Worm (Caenorhabditis elegans) whole organism, young adult: ENCODE data around the gene clec-175.
"Not testable (repeated sequence)": the region's sequence is repeated elsewhere in the genome, so short reads cannot be mapped to it uniquely, and the experiment has no call there.

ENCODE experiments used
- B0019.2 ChIP-seq: fragments of 200-800 bp; sonication (Bioruptor generic); conservative IDR thresholded peaks from 2 replicates; pipeline ENCODE4 v1.3.6; 2022; ENCODE audit warnings: missing genetic modification reagents, missing genetic modification characterization, missing compliant biosample characterization
- B0035.1 ChIP-seq: sonication (generic microtip); optimal IDR thresholded peaks from 2 replicates; lab custom pipeline; 2016; ENCODE audit warnings: missing genetic modification characterization, mild to moderate bottlenecking, missing compliant biosample characterization, missing genotype, missing genetic modification reagents
- F39B2.1 ChIP-seq: fragments of 200-800 bp; sonication (Bioruptor generic); IDR thresholded peaks from 2 replicates; pipeline ENCODE4 v1.3.6; 2022; ENCODE audit warnings: missing genetic modification reagents, missing genetic modification characterization, missing compliant biosample characterization
- F55B11.4 ChIP-seq: sonication (generic microtip); optimal IDR thresholded peaks from 2 replicates; lab custom pipeline; 2016; ENCODE audit warnings: missing compliant biosample characterization, missing genetic modification characterization, borderline replicate concordance; ENCODE audit not compliant: insufficient read depth
- Y79H2A.3 ChIP-seq: fragments of 200-800 bp; sonication (Bioruptor generic); conservative IDR thresholded peaks from 2 replicates; pipeline ENCODE4 v1.3.6; 2022; ENCODE audit warnings: missing genetic modification reagents, missing genetic modification characterization, missing compliant biosample characterization
- Y95B8A.8 ChIP-seq: fragments of 200-800 bp; sonication (Bioruptor generic); IDR thresholded peaks from 2 replicates; pipeline ENCODE4 v1.3.6; 2022; ENCODE audit warnings: missing genetic modification reagents, missing genetic modification characterization, missing compliant biosample characterization
- ama-1 ChIP-seq, 3 experiments: fragments of 150-350 bp in 1 of 3; sonication (generic microtip) in 2 of 3; optimal IDR thresholded peaks; 2 replicates each; lab custom pipeline; 2014 to 2018; ENCODE audit warnings: missing biosample characterization in 2 of 3, missing genetic modification characterization in 2 of 3, missing genetic modification reagents in 2 of 3
- aptf-3 ChIP-seq: fragments of 200-800 bp; sonication (Bioruptor generic); IDR thresholded peaks from 2 replicates; pipeline ENCODE4 v1.3.6; 2022; ENCODE audit warnings: missing genetic modification characterization, missing compliant biosample characterization
- athp-1 ChIP-seq: sonication (generic microtip); optimal IDR thresholded peaks from 2 replicates; lab custom pipeline; 2017; ENCODE audit warnings: mild to moderate bottlenecking, missing genetic modification characterization, missing compliant biosample characterization
- attf-5 ChIP-seq: fragments of 200-800 bp; sonication (Bioruptor generic); optimal IDR thresholded peaks from 2 replicates; lab custom pipeline; 2018; ENCODE audit warnings: mild to moderate bottlenecking, missing genetic modification characterization, missing compliant biosample characterization
- attf-6 ChIP-seq: fragments of 200-800 bp; sonication (Bioruptor generic); IDR thresholded peaks from 2 replicates; pipeline ENCODE4 v1.3.6; 2022; ENCODE audit warnings: missing genetic modification reagents, missing genetic modification characterization, missing compliant biosample characterization
- bed-1 ChIP-seq: fragments of 200-800 bp; sonication (Bioruptor generic); IDR thresholded peaks from 2 replicates; pipeline ENCODE4 v1.3.6; 2022; ENCODE audit warnings: missing genetic modification reagents, missing genetic modification characterization, missing compliant biosample characterization
- ceh-27 ChIP-seq: fragments of 200-800 bp; sonication (Bioruptor generic); optimal IDR thresholded peaks from 2 replicates; lab custom pipeline; 2018; ENCODE audit warnings: mild to moderate bottlenecking, missing genetic modification characterization, moderate library complexity, missing compliant biosample characterization
- ceh-40 ChIP-seq: fragments of 200-800 bp; sonication (Bioruptor generic); IDR thresholded peaks from 2 replicates; pipeline ENCODE4 v1.3.6; 2022; ENCODE audit warnings: missing genetic modification characterization, missing compliant biosample characterization
- ceh-58 ChIP-seq: fragments of 200-800 bp; sonication (Bioruptor generic); IDR thresholded peaks from 2 replicates; pipeline ENCODE4 v1.3.6; 2022; ENCODE audit warnings: missing genetic modification characterization, missing compliant biosample characterization
- ceh-91 ChIP-seq: fragments of 200-800 bp; sonication (Bioruptor generic); IDR thresholded peaks from 2 replicates; pipeline ENCODE4 v1.3.6; 2022; ENCODE audit warnings: missing genetic modification reagents, missing genetic modification characterization, missing compliant biosample characterization
- die-1 ChIP-seq: sonication (generic microtip); optimal IDR thresholded peaks from 2 replicates; lab custom pipeline; 2016; ENCODE audit warnings: missing genotype, mild to moderate bottlenecking, missing genetic modification characterization, missing compliant biosample characterization
- dox-1 ChIP-seq: fragments of 200-800 bp; sonication (Bioruptor generic); IDR thresholded peaks from 2 replicates; pipeline ENCODE4 v1.3.6; 2022; ENCODE audit warnings: missing genetic modification reagents, missing genetic modification characterization, missing compliant biosample characterization
- egl-44 ChIP-seq: fragments of 200-800 bp; sonication (Bioruptor generic); IDR thresholded peaks from 2 replicates; pipeline ENCODE4 v1.3.6; 2022; ENCODE audit warnings: missing genetic modification reagents, missing genetic modification characterization, missing compliant biosample characterization
- egrh-3 ChIP-seq: fragments of 200-800 bp; sonication (Bioruptor generic); IDR thresholded peaks from 2 replicates; pipeline ENCODE4 v1.3.6; 2022; ENCODE audit warnings: missing genetic modification reagents, missing genetic modification characterization, missing compliant biosample characterization
- ekl-4 ChIP-seq: fragments of 200-800 bp; sonication (Bioruptor generic); IDR thresholded peaks from 2 replicates; pipeline ENCODE4 v1.3.6; 2022; ENCODE audit warnings: missing genetic modification reagents, missing genetic modification characterization, missing compliant biosample characterization
- hmg-1.2 ChIP-seq: fragments of 200-800 bp; sonication (Bioruptor generic); IDR thresholded peaks from 2 replicates; pipeline ENCODE4 v1.3.6; 2022; ENCODE audit warnings: missing genetic modification reagents, missing genetic modification characterization, missing compliant biosample characterization
- hrde-1 ChIP-seq: sonication (generic microtip); optimal IDR thresholded peaks from 2 replicates; lab custom pipeline; 2016; ENCODE audit warnings: missing genetic modification characterization, mild to moderate bottlenecking, missing compliant biosample characterization, moderate library complexity, missing genotype, missing genetic modification reagents, borderline replicate concordance
- hsf-1 ChIP-seq: fragments of 200-800 bp; sonication (Bioruptor generic); IDR thresholded peaks from 2 replicates; pipeline ENCODE4 v1.3.6; 2022; ENCODE audit warnings: missing genetic modification reagents, missing genetic modification characterization, missing compliant biosample characterization
- lag-1 ChIP-seq: fragments of 200-800 bp; sonication (Bioruptor generic); IDR thresholded peaks from 2 replicates; pipeline ENCODE4 v1.3.6; 2022; ENCODE audit warnings: missing genetic modification reagents, missing genetic modification characterization, missing compliant biosample characterization
- let-607 ChIP-seq, 2 experiments: fragments of 200-800 bp in 1 of 2; sonication (Bioruptor generic) in 1 of 2; sonication (generic microtip) in 1 of 2; optimal IDR thresholded peaks; 2 replicates each; lab custom pipeline; 2016 to 2018; ENCODE audit warnings: mild to moderate bottlenecking in 2 of 2, missing compliant biosample characterization in 2 of 2, missing genetic modification characterization in 2 of 2, moderate library complexity in 2 of 2, missing genotype in 1 of 2
- lin-54 ChIP-seq: fragments of 200-800 bp; sonication (Bioruptor generic); optimal IDR thresholded peaks from 2 replicates; lab custom pipeline; 2018; ENCODE audit warnings: mild to moderate bottlenecking, missing genetic modification characterization, missing compliant biosample characterization
- lsl-1 ChIP-seq: fragments of 200-800 bp; sonication (Bioruptor generic); optimal IDR thresholded peaks from 2 replicates; lab custom pipeline; 2018; ENCODE audit warnings: mild to moderate bottlenecking, missing genetic modification characterization, moderate library complexity, missing compliant biosample characterization
- madf-10 ChIP-seq: sonication (generic microtip); optimal IDR thresholded peaks from 2 replicates; lab custom pipeline; 2016; ENCODE audit warnings: mild to moderate bottlenecking, missing genetic modification characterization, missing compliant biosample characterization
- madf-3 ChIP-seq: fragments of 200-800 bp; sonication (Bioruptor generic); IDR thresholded peaks from 2 replicates; pipeline ENCODE4 v1.3.6; 2022; ENCODE audit warnings: missing genetic modification reagents, missing genetic modification characterization, missing compliant biosample characterization
- mcd-1 ChIP-seq: fragments of 200-800 bp; sonication (Bioruptor generic); IDR thresholded peaks from 2 replicates; pipeline ENCODE4 v1.3.6; 2022; ENCODE audit warnings: missing genetic modification reagents, missing genetic modification characterization, missing compliant biosample characterization
- nfyb-1 ChIP-seq: fragments of 200-800 bp; sonication (Bioruptor generic); IDR thresholded peaks from 2 replicates; pipeline ENCODE4 v1.3.6; 2022; ENCODE audit warnings: missing genetic modification reagents, missing genetic modification characterization, missing compliant biosample characterization
- pbrm-1 ChIP-seq: fragments of 200-800 bp; sonication (Bioruptor generic); IDR thresholded peaks from 2 replicates; pipeline ENCODE4 v1.3.6; 2022; ENCODE audit warnings: missing genetic modification reagents, missing genetic modification characterization, missing compliant biosample characterization
- rcor-1 ChIP-seq: fragments of 200-800 bp; sonication (Bioruptor generic); IDR thresholded peaks from 2 replicates; pipeline ENCODE4 v1.3.6; 2022; ENCODE audit warnings: missing genetic modification reagents, missing genetic modification characterization, missing compliant biosample characterization
- rec-8 ChIP-seq, 2 experiments: sonication (generic microtip); optimal IDR thresholded peaks; 2 replicates each; lab custom pipeline; 2016; ENCODE audit warnings: mild to moderate bottlenecking in 2 of 2, missing genetic modification characterization in 2 of 2, missing genetic modification reagents in 2 of 2, missing genotype in 2 of 2, missing biosample characterization in 1 of 2, missing compliant biosample characterization in 1 of 2, moderate library complexity in 1 of 2
- repo-1 ChIP-seq: sonication (generic microtip); optimal IDR thresholded peaks from 2 replicates; lab custom pipeline; 2017; ENCODE audit warnings: mild to moderate bottlenecking, missing genetic modification characterization, missing compliant biosample characterization
- tbp1 ChIP-seq: fragments of 200-800 bp; sonication (Bioruptor generic); optimal IDR thresholded peaks from 2 replicates; lab custom pipeline; 2018; ENCODE audit warnings: mild to moderate bottlenecking, missing genetic modification characterization, missing compliant biosample characterization
- xnd-1 ChIP-seq: sonication (generic microtip); optimal IDR thresholded peaks from 2 replicates; lab custom pipeline; 2016; ENCODE audit warnings: missing genotype, missing genetic modification reagents, missing genetic modification characterization, missing compliant biosample characterization
- zfh-2 ChIP-seq: fragments of 200-800 bp; sonication (Bioruptor generic); conservative IDR thresholded peaks from 2 replicates; pipeline ENCODE4 v1.3.6; 2022; ENCODE audit warnings: missing genetic modification reagents, missing genetic modification characterization, missing compliant biosample characterization
- ztf-18 ChIP-seq: sonication (generic microtip); optimal IDR thresholded peaks from 2 replicates; lab custom pipeline; 2016; ENCODE audit warnings: missing genotype, mild to moderate bottlenecking, missing genetic modification characterization, missing compliant biosample characterization
- ztf-22 ChIP-seq: fragments of 200-800 bp; sonication (Bioruptor generic); optimal IDR thresholded peaks from 2 replicates; lab custom pipeline; 2018; ENCODE audit warnings: mild to moderate bottlenecking, missing genetic modification characterization, moderate library complexity, missing compliant biosample characterization
- ztf-25 ChIP-seq: fragments of 200-800 bp; sonication (Bioruptor generic); IDR thresholded peaks from 2 replicates; pipeline ENCODE4 v1.3.6; 2022; ENCODE audit warnings: missing genetic modification reagents, missing genetic modification characterization, missing compliant biosample characterization
- ztf-28 ChIP-seq: fragments of 200-800 bp; sonication (Bioruptor generic); IDR thresholded peaks from 2 replicates; pipeline ENCODE4 v1.3.6; 2022; ENCODE audit warnings: missing genetic modification reagents, missing genetic modification characterization, missing compliant biosample characterization

Gene clec-175

ce11 chrIV:4388854-4389253 lies 33.3 kb upstream of the clec-175 start (continued):
- TF ChIP-seq ekl-4 (GFP tag; lab: Robert Waterston, UW) (peak; percentile 74), Y79H2A.3 (GFP tag; lab: Robert Waterston, UW) (0 out of 2 replicates have a peak, but pooled peaks have one; percentile 22), madf-3 (GFP tag; lab: Robert Waterston, UW) (peak; percentile 91), xnd-1 (tag; lab: Kevin White, UChicago) (peak; percentile 25), nfyb-1 (GFP tag; lab: Robert Waterston, UW) (peak; percentile 74), ceh-91 (peak; percentile 21; the same call in 1 of the 2 replicates), rec-8 (tag; optimal IDR thresholded peaks at IDR 0.05; lab: Kevin White, UChicago) (peak in 1 of 2 experiments; percentile 54), mcd-1 (peak; percentile 71), hrde-1 (tag; lab: Kevin White, UChicago) (peak; percentile 95), repo-1 (tag; lab: Kevin White, UChicago) (peak; percentile 32), lin-54 (GFP tag; lab: Kevin White, UChicago) (peak; percentile 81), ceh-58 (GFP tag; lab: Robert Waterston, UW) (peak; percentile 82), ztf-18 (tag; lab: Kevin White, UChicago) (peak; percentile 51), rcor-1 (GFP tag; lab: Robert Waterston, UW) (peak; percentile 87; the same call in 1 of the 2 replicates), aptf-3 (0 out of 2 replicates have a peak, but pooled peaks have one; percentile 8), bed-1 (GFP tag; lab: Robert Waterston, UW) (peak; percentile 28; the same call in 1 of the 2 replicates), hmg-1.2 (GFP tag; lab: Robert Waterston, UW) (peak; percentile 56; the same call in 1 of the 2 replicates), ama-1 (GFP tag; optimal IDR thresholded peaks at IDR 0.05; lab: Kevin White, UChicago) (peak in 1 of 2 experiments; percentile 49), F39B2.1 (GFP tag; lab: Robert Waterston, UW) (peak; percentile 87; the same call in 1 of the 2 replicates), B0019.2 (GFP tag; lab: Robert Waterston, UW) (0 out of 2 replicates have a peak, but pooled peaks have one; percentile 13), pbrm-1 (GFP tag; lab: Robert Waterston, UW) (peak; percentile 57; the same call in 1 of the 2 replicates), hsf-1 (GFP tag; lab: Robert Waterston, UW) (peak; percentile 86), dox-1 (GFP tag; lab: Robert Waterston, UW) (peak; percentile 78), ztf-25 (GFP tag; lab: Robert Waterston, UW) (peak; percentile 73; the same call in 1 of the 2 replicates), athp-1 (peak; percentile 55), ceh-40 (peak; percentile 60; the same call in 1 of the 2 replicates), lsl-1 (peak; percentile 54), attf-6 (GFP tag; lab: Robert Waterston, UW) (peak; percentile 88), egl-44 (GFP tag; lab: Robert Waterston, UW) (peak; percentile 17; the same call in 1 of the 2 replicates), Y95B8A.8 (GFP tag; lab: Robert Waterston, UW) (peak; percentile 75), tbp1 (GFP tag; lab: Kevin White, UChicago) (peak; percentile 59)
- not testable (repeated sequence) for TF ChIP-seq ama-1 (optimal IDR thresholded peaks at IDR 0.05; lab: Kevin White, UChicago)

- TF ChIP-seq mcd-1 (0 out of 2 replicates have a peak, but pooled peaks have one; percentile 19), pbrm-1 (GFP tag; lab: Robert Waterston, UW) (0 out of 2 replicates have a peak, but pooled peaks have one; percentile 2), zfh-2 (GFP tag; lab: Robert Waterston, UW) (0 out of 2 replicates have a peak, but pooled peaks have one; percentile 8), egrh-3 (peak; percentile 79; the same call in 1 of the 2 replicates)
Measured at ce11 chrIV:4389427-4389826, 32.7 kb upstream of the clec-175 start.

DNA sequence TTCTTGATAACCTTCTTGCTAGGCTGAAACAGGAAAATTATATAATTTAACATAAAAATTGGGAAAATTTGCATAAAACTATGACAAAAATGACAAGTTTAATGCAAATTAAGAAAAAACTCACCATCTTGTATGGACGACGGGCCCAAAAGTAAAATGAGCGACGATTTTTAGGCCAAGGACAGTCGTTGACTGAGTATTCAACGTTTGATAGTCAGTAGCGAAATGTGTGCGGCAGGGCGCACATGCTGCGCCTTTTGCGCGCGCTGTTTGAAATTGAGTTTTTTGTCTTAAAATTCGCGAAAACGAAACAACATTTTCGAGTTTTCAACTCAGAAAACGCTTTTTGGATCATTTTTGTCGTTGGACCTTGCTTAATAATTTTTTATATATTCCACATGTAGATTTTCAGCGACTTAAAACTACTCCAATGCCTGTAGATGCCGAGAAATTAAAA lies 31.7 kb upstream of the clec-175 start, which contains the start of the genes rpl-7A and set-21:
TSS of gene rpl-7A (minus strand) at position 153 of the 457 bp plus-strand sequence.
TSS of gene set-21 (plus strand) at position 407 of the 457 bp plus-strand sequence.
- TF ChIP-seq let-607 (tag; optimal IDR thresholded peaks at IDR 0.05; lab: Kevin White, UChicago) (peak; percentile 85 to 92), tbp1 (GFP tag; lab: Kevin White, UChicago) (peak; percentile 75), die-1 (no peak), ztf-28 (GFP tag; lab: Robert Waterston, UW) (peak; percentile 97), F55B11.4 (tag; lab: Kevin White, UChicago) (no peak), nfyb-1 (GFP tag; lab: Robert Waterston, UW) (peak; percentile 98), ztf-22 (peak; percentile 47), attf-5 (GFP tag; lab: Kevin White, UChicago) (peak; percentile 99), ceh-27 (peak; percentile 96), B0035.1 (tag; lab: Kevin White, UChicago) (peak; percentile 36), madf-10 (tag; lab: Kevin White, UChicago) (peak; percentile 76), lag-1 (no peak)
